Fruit fly (Drosophila melanogaster) whole organism, adult: ENCODE results near the gene CG14013.

Experiments
- CG12768 ChIP-seq: fragments of 200-800 bp; sonication (Bioruptor generic); optimal IDR thresholded peaks from 2 replicates; lab custom pipeline; 2017; ENCODE audit warnings: missing biosample characterization, missing genetic modification characterization, mild to moderate bottlenecking, moderate library complexity, missing genetic modification reagents
- bab1 ChIP-seq: fragments of 200-800 bp; sonication (Bioruptor generic); optimal IDR thresholded peaks from 3 replicates; lab custom pipeline; 2019; ENCODE audit warnings: missing biosample characterization, mild to moderate bottlenecking, missing genetic modification characterization, moderate library complexity

DNA sequence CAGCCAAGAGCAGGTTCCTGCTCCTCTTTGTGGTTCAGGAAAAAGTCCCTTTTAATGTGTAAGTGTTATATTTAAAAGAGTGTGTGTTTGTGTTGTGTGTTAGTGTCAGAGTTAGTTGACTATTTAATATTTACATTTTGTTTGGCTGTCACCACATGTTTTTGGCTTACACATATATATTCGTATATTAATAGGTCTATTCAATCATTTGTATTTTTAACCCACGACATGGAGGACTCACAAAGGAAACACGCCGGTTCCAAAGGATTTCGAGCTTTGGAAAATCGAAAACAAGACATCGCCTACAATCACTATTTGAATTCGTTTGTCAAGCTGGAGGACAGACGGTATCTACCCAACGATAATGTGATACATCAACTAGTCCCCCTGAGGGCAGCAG lies at the start of gene CG14013, which contains the start of gene CG14017:
- TF ChIP-seq CG12768 (no peak), bab1 (GFP tag; lab: Kevin White, UChicago) (no peak)
